Worm (Caenorhabditis elegans) whole organism, mixed stage, embryonic: Measurements from ENCODE around the gene akap-1.

Source experiments
- ceh-43 ChIP-seq: fragments of 200-800 bp; sonication (Bioruptor generic); optimal IDR thresholded peaks from 2 replicates; lab custom pipeline; 2018; ENCODE audit warnings: mild to moderate bottlenecking, missing genetic modification characterization, moderate library complexity, missing compliant biosample characterization
- lsy-2 ChIP-seq: fragments of 150-350 bp; optimal IDR thresholded peaks from 2 replicates; lab custom pipeline; 2014; ENCODE audit warnings: missing biosample characterization, missing genetic modification characterization

DNA sequence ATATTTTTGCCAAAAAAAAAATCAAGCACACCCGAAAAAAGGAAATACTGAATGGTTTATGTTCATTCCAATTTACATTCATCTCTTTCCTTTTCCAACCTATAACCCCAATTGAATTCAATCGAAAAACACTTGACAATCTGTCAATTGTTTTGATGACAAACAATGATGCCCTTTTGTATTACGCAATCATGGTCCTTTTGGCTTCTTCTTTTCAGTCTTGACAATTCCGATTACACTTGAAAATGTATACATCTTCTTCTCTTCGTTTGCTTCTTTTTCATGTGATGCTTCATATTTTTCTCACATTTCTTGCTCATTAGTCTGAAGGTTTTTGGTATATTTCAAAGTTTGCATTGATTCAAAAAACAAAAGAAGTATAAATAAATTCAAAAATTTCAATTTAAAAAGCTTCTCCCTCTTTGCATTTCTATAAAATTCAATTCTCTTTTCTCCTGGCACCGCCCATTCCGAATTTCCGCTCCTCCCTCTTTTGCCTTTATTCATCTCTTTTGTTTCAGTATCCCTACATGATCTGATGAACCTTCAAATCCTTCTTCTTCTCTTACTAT, 21.9 kb upstream of the akap-1 start, which contains the start of gene C56G2.4:
- TF ChIP-seq ceh-43 (GFP tag; lab: Kevin White, UChicago) (no peak), lsy-2 (tag; lab: Kevin White, UChicago) (no peak)
